Fruit fly (Drosophila melanogaster) whole organism, adult: Measurements from ENCODE around the gene CG11893.

ENCODE experiments used
- CG11617 ChIP-seq: fragments of 200-800 bp; sonication (Bioruptor generic); optimal IDR thresholded peaks from 2 replicates; lab custom pipeline; 2017; ENCODE audit warnings: mild to moderate bottlenecking, missing biosample characterization, missing genetic modification reagents, missing genetic modification characterization
- CG12768 ChIP-seq: fragments of 200-800 bp; sonication (Bioruptor generic); optimal IDR thresholded peaks from 2 replicates; lab custom pipeline; 2017; ENCODE audit warnings: missing biosample characterization, missing genetic modification characterization, mild to moderate bottlenecking, moderate library complexity, missing genetic modification reagents
- CG14711 ChIP-seq: fragments of 200-800 bp; sonication (Bioruptor generic); optimal IDR thresholded peaks from 2 replicates; lab custom pipeline; 2018; ENCODE audit warnings: missing biosample characterization, mild to moderate bottlenecking, missing genetic modification characterization, moderate library complexity
- CG1620 ChIP-seq: fragments of 200-800 bp; sonication (Bioruptor generic); optimal IDR thresholded peaks from 2 replicates; lab custom pipeline; 2016; ENCODE audit warnings: missing biosample characterization, missing genetic modification characterization
- CG33017 ChIP-seq: fragments of 200-800 bp; sonication (Bioruptor generic); optimal IDR thresholded peaks from 2 replicates; lab custom pipeline; 2018; ENCODE audit warnings: missing biosample characterization, mild to moderate bottlenecking, missing genetic modification characterization, moderate library complexity
- CG5204 ChIP-seq: fragments of 200-800 bp; sonication (Bioruptor generic); optimal IDR thresholded peaks from 2 replicates; lab custom pipeline; 2016; ENCODE audit warnings: missing biosample characterization, missing genetic modification characterization
- CG7045 ChIP-seq: fragments of 200-800 bp; sonication (Bioruptor generic); optimal IDR thresholded peaks from 2 replicates; lab custom pipeline; 2017; ENCODE audit warnings: missing biosample characterization, mild to moderate bottlenecking, missing genetic modification characterization
- CG7101 ChIP-seq: fragments of 200-800 bp; sonication (Bioruptor generic); optimal IDR thresholded peaks from 2 replicates; lab custom pipeline; 2018; ENCODE audit warnings: missing biosample characterization, mild to moderate bottlenecking, missing genetic modification characterization, moderate library complexity
- Clk ChIP-seq: fragments of 200-800 bp; sonication (Bioruptor generic); optimal IDR thresholded peaks from 2 replicates; lab custom pipeline; 2017; ENCODE audit warnings: missing biosample characterization, missing genetic modification characterization
- Crg-1 ChIP-seq: fragments of 200-800 bp; sonication (Bioruptor generic); optimal IDR thresholded peaks from 2 replicates; lab custom pipeline; 2016; ENCODE audit warnings: missing biosample characterization, missing genetic modification characterization
- Hr96 ChIP-seq: fragments of 200-800 bp; sonication (Bioruptor generic); optimal IDR thresholded peaks from 2 replicates; lab custom pipeline; 2016; ENCODE audit warnings: missing biosample characterization, missing genetic modification characterization
- Mnt ChIP-seq: fragments of 200-800 bp; sonication (Bioruptor generic); optimal IDR thresholded peaks from 2 replicates; lab custom pipeline; 2016; ENCODE audit warnings: missing biosample characterization, mild to moderate bottlenecking, missing genetic modification characterization
- bab1 ChIP-seq: fragments of 200-800 bp; sonication (Bioruptor generic); optimal IDR thresholded peaks from 3 replicates; lab custom pipeline; 2019; ENCODE audit warnings: missing biosample characterization, mild to moderate bottlenecking, missing genetic modification characterization, moderate library complexity
- cic ChIP-seq: fragments of 200-800 bp; sonication (Bioruptor generic); optimal IDR thresholded peaks from 2 replicates; lab custom pipeline; 2017; ENCODE audit warnings: missing biosample characterization, mild to moderate bottlenecking, missing genetic modification characterization, moderate library complexity
- cnc ChIP-seq, 2 experiments: fragments of >200 bp; optimal IDR thresholded peaks; 2 replicates each; lab custom pipeline; 2017
- kay ChIP-seq: fragments of 200-800 bp; sonication (Bioruptor generic); peaks from one replicate; lab custom pipeline; 2016; ENCODE audit warnings: missing biosample characterization, missing genetic modification characterization, borderline replicate concordance
- ovo ChIP-seq: fragments of 200-800 bp; sonication (Bioruptor generic); optimal IDR thresholded peaks from 2 replicates; lab custom pipeline; 2016; ENCODE audit warnings: missing biosample characterization, missing genetic modification characterization
- pad ChIP-seq: fragments of 200-800 bp; sonication (Bioruptor generic); optimal IDR thresholded peaks from 3 replicates; lab custom pipeline; 2017; ENCODE audit warnings: missing biosample characterization, missing genetic modification characterization, mild to moderate bottlenecking, moderate library complexity, missing genetic modification reagents
- tj ChIP-seq: fragments of 200-800 bp; sonication (Bioruptor generic); optimal IDR thresholded peaks from 3 replicates; lab custom pipeline; 2017; ENCODE audit warnings: missing biosample characterization, mild to moderate bottlenecking, missing genetic modification characterization, moderate library complexity
- toe ChIP-seq: fragments of 200-800 bp; sonication (Bioruptor generic); optimal IDR thresholded peaks from 2 replicates; lab custom pipeline; 2016; ENCODE audit warnings: missing biosample characterization, missing genetic modification characterization

CG11893 gene

dm6 chr3R:25283209-25283670 is 6.4 kb upstream of the CG11893 start, which contains the start of gene CG31300:
Gene CG31300, plus strand, starts transcription at chr3R:25283620.
- TF ChIP-seq ovo (GFP tag; lab: Kevin White, UChicago): no peak
- TF ChIP-seq cnc (optimal IDR thresholded peaks at IDR 0.05; lab: Kevin White, UChicago): no peak
- no peak for TF ChIP-seq CG7045 (GFP tag; lab: Kevin White, UChicago)
- TF ChIP-seq Mnt (GFP tag; lab: Kevin White, UChicago): no peak
- no peak for TF ChIP-seq toe (GFP tag; lab: Kevin White, UChicago)
- TF ChIP-seq pad: no peak
- TF ChIP-seq cic: peak; percentile 65
- peak; percentile 3 for TF ChIP-seq CG12768 (GFP tag; lab: Kevin White, UChicago)
- no peak for TF ChIP-seq tj (GFP tag; lab: Kevin White, UChicago)
- TF ChIP-seq Hr96: no peak
- peak; percentile 14 for TF ChIP-seq CG7101 (tag; lab: Kevin White, UChicago)
- TF ChIP-seq bab1 (GFP tag; lab: Kevin White, UChicago): no peak
- no peak for TF ChIP-seq CG5204
- TF ChIP-seq CG33017 (tag; lab: Kevin White, UChicago): no peak
- no peak for TF ChIP-seq CG11617 (GFP tag; lab: Kevin White, UChicago)
- TF ChIP-seq CG14711 (tag; lab: Kevin White, UChicago): peak; percentile 33
- no peak for TF ChIP-seq Clk (GFP tag; lab: Kevin White, UChicago)
- TF ChIP-seq kay: no peak
- TF ChIP-seq Crg-1: no peak
- TF ChIP-seq CG1620: no peak

DNA sequence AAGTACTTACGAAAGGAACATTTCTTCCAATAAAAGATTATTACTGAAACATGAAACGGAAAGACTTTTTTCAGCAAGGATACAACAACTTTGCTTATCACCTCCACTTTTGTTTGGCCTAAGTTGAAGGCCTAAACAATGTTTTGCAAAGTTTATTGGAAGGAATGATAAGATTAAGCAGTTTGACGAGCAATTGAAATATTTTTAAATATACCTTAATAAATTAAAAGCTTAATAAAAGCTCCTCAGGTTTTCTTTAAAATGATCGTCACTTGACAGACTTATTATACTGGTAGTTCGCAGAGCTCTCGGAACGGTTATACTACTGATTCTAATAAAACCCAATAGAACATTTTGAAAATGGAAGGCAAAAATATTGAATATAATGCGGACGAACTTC is 4.5 kb upstream of the CG11893 start, which contains the start of gene CG31104:
TSS of gene CG31104 (plus strand) at position 301 of the 400 bp plus-strand sequence.
- TF ChIP-seq tj (GFP tag; lab: Kevin White, UChicago): no peak
- TF ChIP-seq kay: peak; percentile 87

- TF ChIP-seq CG33017 (tag; lab: Kevin White, UChicago) (no peak), bab1 (GFP tag; lab: Kevin White, UChicago) (peak; percentile 14), cic (peak; percentile 59), CG12768 (GFP tag; lab: Kevin White, UChicago) (peak; percentile 13), kay (peak; percentile 90), Clk (GFP tag; lab: Kevin White, UChicago) (no peak), cnc (optimal IDR thresholded peaks at IDR 0.05; lab: Kevin White, UChicago) (peak in 1 of 2 experiments; percentile 81)
Measured at dm6 chr3R:25287128-25287527, 2.6 kb upstream of the CG11893 start, which contains the start of gene CG13658. Gene CG13658, plus strand, starts transcription at chr3R:25287474.

DNA sequence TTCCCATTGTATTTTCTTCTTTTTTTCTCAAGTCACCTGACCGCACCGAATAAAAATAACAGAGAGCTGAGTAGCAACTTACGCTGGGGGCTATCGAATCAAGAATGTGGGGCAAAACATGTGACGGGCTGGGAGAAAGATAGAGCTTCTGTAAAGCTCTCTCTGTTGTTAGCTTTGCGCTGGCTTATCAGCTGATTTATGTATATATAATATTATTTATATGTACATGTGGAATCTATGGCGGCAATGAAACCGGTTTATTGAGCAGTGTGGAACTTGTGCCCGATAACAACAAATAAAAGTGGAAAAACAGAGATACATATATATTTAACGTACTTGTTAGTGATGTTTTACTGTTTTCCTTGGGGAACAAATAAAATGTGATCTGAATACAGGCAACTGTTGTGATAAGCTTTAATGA is 3.2 kb downstream of the CG11893 start, which contains the start of gene CG31098:
TSS of gene CG31098 (minus strand) at position 114 of the 421 bp plus-strand sequence.
- TF ChIP-seq CG5204: no peak
- TF ChIP-seq CG7045 (GFP tag; lab: Kevin White, UChicago): peak; percentile 62
- peak; percentile 84 for TF ChIP-seq bab1 (GFP tag; lab: Kevin White, UChicago)
- peak; percentile 41 for TF ChIP-seq toe (GFP tag; lab: Kevin White, UChicago)
- TF ChIP-seq CG11617 (GFP tag; lab: Kevin White, UChicago): peak; percentile 53
- no peak for TF ChIP-seq Clk (GFP tag; lab: Kevin White, UChicago)
- peak; percentile 83 for TF ChIP-seq CG33017 (tag; lab: Kevin White, UChicago)
- TF ChIP-seq cic: peak; percentile 92
- peak; percentile 90 for TF ChIP-seq Mnt (GFP tag; lab: Kevin White, UChicago)
- peak in 1 of 2 experiments; percentile 57 for TF ChIP-seq cnc (optimal IDR thresholded peaks at IDR 0.05; lab: Kevin White, UChicago)
- TF ChIP-seq Hr96: no peak
- TF ChIP-seq Crg-1: no peak
- peak; percentile 18 for TF ChIP-seq tj (GFP tag; lab: Kevin White, UChicago)
- TF ChIP-seq CG14711 (tag; lab: Kevin White, UChicago): peak; percentile 29
- peak; percentile 89 for TF ChIP-seq kay
- peak; percentile 60 for TF ChIP-seq CG7101 (tag; lab: Kevin White, UChicago)
- TF ChIP-seq CG12768 (GFP tag; lab: Kevin White, UChicago): peak; percentile 80
- TF ChIP-seq pad: peak; percentile 35
- TF ChIP-seq ovo (GFP tag; lab: Kevin White, UChicago): peak; percentile 41
- TF ChIP-seq CG1620: no peak

dm6 chr3R:25295320-25296020 is 5.8 kb downstream of the CG11893 start, which contains the start of gene CG31102:
Gene CG31102, minus strand, starts transcription at chr3R:25295594.
- no peak for TF ChIP-seq pad
- TF ChIP-seq kay: peak; percentile 75
- peak; percentile 73 for TF ChIP-seq Hr96
- TF ChIP-seq CG12768 (GFP tag; lab: Kevin White, UChicago): peak; percentile 52
- TF ChIP-seq CG14711 (tag; lab: Kevin White, UChicago): no peak
- TF ChIP-seq Clk (GFP tag; lab: Kevin White, UChicago): no peak
- peak; percentile 31 for TF ChIP-seq toe (GFP tag; lab: Kevin White, UChicago)
- TF ChIP-seq Mnt (GFP tag; lab: Kevin White, UChicago): peak; percentile 85
- TF ChIP-seq CG11617 (GFP tag; lab: Kevin White, UChicago): no peak
- TF ChIP-seq cic: peak; percentile 91
- TF ChIP-seq CG7101 (tag; lab: Kevin White, UChicago): no peak
- no peak for TF ChIP-seq tj (GFP tag; lab: Kevin White, UChicago)
- TF ChIP-seq bab1 (GFP tag; lab: Kevin White, UChicago): no peak
- peak; percentile 53 for TF ChIP-seq CG33017 (tag; lab: Kevin White, UChicago)

DNA sequence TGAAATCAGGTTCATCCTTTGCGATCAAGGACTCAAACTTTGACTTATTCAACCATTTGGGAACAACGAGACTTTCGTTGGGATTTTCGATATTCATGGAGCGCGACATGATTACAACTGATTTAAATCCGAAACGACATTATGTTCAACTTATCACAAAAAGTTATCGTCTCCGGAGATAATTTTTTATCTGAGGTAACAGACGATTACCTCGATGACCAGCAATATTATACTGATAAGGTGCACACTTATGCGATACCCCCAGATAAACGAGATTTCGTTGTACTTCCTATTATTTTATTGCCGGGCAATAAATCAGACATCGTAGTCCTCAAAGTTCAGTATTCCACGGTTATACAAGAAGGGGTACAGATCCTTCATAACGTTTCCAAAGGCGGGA is 8.0 kb downstream of the CG11893 start, which contains the start of gene CG31097:
TSS of gene CG31097 (minus strand) at position 101 of the 400 bp plus-strand sequence.
- TF ChIP-seq Mnt (GFP tag; lab: Kevin White, UChicago) (no peak), CG5204 (no peak), toe (GFP tag; lab: Kevin White, UChicago) (no peak), CG1620 (no peak), CG12768 (GFP tag; lab: Kevin White, UChicago) (no peak), CG14711 (tag; lab: Kevin White, UChicago) (no peak), pad (no peak), tj (GFP tag; lab: Kevin White, UChicago) (no peak), Clk (GFP tag; lab: Kevin White, UChicago) (no peak), ovo (GFP tag; lab: Kevin White, UChicago) (no peak)
